Fruit fly (Drosophila melanogaster) whole organism, embryonic: ENCODE data around the gene Syp.

ENCODE experiments used
- BEAF-32 ChIP-seq: fragments of 200-800 bp; sonication (Bioruptor generic); optimal IDR thresholded peaks from 3 replicates; lab custom pipeline; 2017; ENCODE audit warnings: missing biosample characterization, missing genetic modification characterization, mild to moderate bottlenecking, moderate library complexity, missing genetic modification reagents
- CG10366 ChIP-seq: fragments of 200-800 bp; sonication (Bioruptor generic); IDR thresholded peaks from 2 replicates; pipeline ENCODE4 v1.3.6; 2022; ENCODE audit warnings: missing biosample characterization, missing genetic modification characterization
- CG10462 ChIP-seq: fragments of 200-800 bp; sonication (Bioruptor generic); optimal IDR thresholded peaks from 2 replicates; lab custom pipeline; 2016; ENCODE audit warnings: missing biosample characterization, missing genetic modification characterization
- CG11456 ChIP-seq: fragments of 200-800 bp; sonication (Bioruptor generic); IDR thresholded peaks from 3 replicates; pipeline ENCODE4 v1.3.6; 2022; ENCODE audit warnings: missing biosample characterization, missing genetic modification characterization
- CG13123 ChIP-seq: fragments of 200-800 bp; sonication (Bioruptor generic); optimal IDR thresholded peaks from 2 replicates; lab custom pipeline; 2016; ENCODE audit warnings: missing biosample characterization, missing genetic modification characterization
- CG13424 ChIP-seq: fragments of 200-800 bp; sonication (Bioruptor generic); optimal IDR thresholded peaks from 2 replicates; lab custom pipeline; 2019; ENCODE audit warnings: missing biosample characterization, mild to moderate bottlenecking, missing genetic modification characterization, moderate library complexity
- CG14860 ChIP-seq: fragments of 200-800 bp; sonication (Bioruptor generic); IDR thresholded peaks from 3 replicates; pipeline ENCODE4 v1.3.6; 2022; ENCODE audit warnings: missing biosample characterization, missing genetic modification characterization; ENCODE audit not compliant: partially characterized antibody
- CG16779 ChIP-seq: fragments of 200-800 bp; sonication (Bioruptor generic); IDR thresholded peaks from 2 replicates; pipeline ENCODE4 v1.3.6; 2022; ENCODE audit warnings: missing biosample characterization, missing genetic modification characterization
- CG17359 ChIP-seq: fragments of 200-800 bp; sonication (Bioruptor generic); optimal IDR thresholded peaks from 3 replicates; lab custom pipeline; 2018; ENCODE audit warnings: missing biosample characterization, mild to moderate bottlenecking, missing genetic modification characterization, moderate library complexity
- CG31388 ChIP-seq: fragments of 200-800 bp; sonication (Bioruptor generic); optimal IDR thresholded peaks from 2 replicates; lab custom pipeline; 2016; ENCODE audit warnings: missing biosample characterization, missing genetic modification characterization
- CG31441 ChIP-seq: fragments of 200-800 bp; sonication (Bioruptor generic); IDR thresholded peaks from 2 replicates; pipeline ENCODE4 v1.3.6; 2022; ENCODE audit warnings: missing biosample characterization, missing genetic modification characterization
- CG33557 ChIP-seq: fragments of 200-800 bp; sonication (Bioruptor generic); optimal IDR thresholded peaks from 2 replicates; lab custom pipeline; 2019; ENCODE audit warnings: missing biosample characterization, mild to moderate bottlenecking, missing genetic modification characterization, moderate library complexity
- CG34224 ChIP-seq: fragments of 200-800 bp; sonication (Bioruptor generic); IDR thresholded peaks from 3 replicates; pipeline ENCODE4 v1.3.6; 2022; ENCODE audit warnings: missing biosample characterization, missing genetic modification characterization; ENCODE audit not compliant: partially characterized antibody
- CG3838 ChIP-seq: fragments of 200-800 bp; sonication (Bioruptor generic); optimal IDR thresholded peaks from 3 replicates; lab custom pipeline; 2016; ENCODE audit warnings: missing biosample characterization, missing genetic modification characterization
- CG42726 ChIP-seq: fragments of 200-800 bp; sonication (Bioruptor generic); IDR thresholded peaks from 2 replicates; pipeline ENCODE4 v1.3.6; 2022; ENCODE audit warnings: missing biosample characterization, missing genetic modification characterization; ENCODE audit not compliant: partially characterized antibody
- CG6765 ChIP-seq: fragments of 200-800 bp; sonication (Bioruptor generic); optimal IDR thresholded peaks from 3 replicates; lab custom pipeline; 2017; ENCODE audit warnings: missing biosample characterization, mild to moderate bottlenecking, missing genetic modification characterization
- CG6854 ChIP-seq: fragments of 200-800 bp; sonication (Bioruptor generic); optimal IDR thresholded peaks from 3 replicates; lab custom pipeline; 2017; ENCODE audit warnings: missing biosample characterization, mild to moderate bottlenecking, missing genetic modification characterization
- CG7839 ChIP-seq: fragments of 200-800 bp; sonication (Bioruptor generic); optimal IDR thresholded peaks from 3 replicates; lab custom pipeline; 2018; ENCODE audit warnings: missing biosample characterization, mild to moderate bottlenecking, missing genetic modification characterization, moderate library complexity
- CG7928 ChIP-seq: fragments of 200-800 bp; sonication (Bioruptor generic); optimal IDR thresholded peaks from 2 replicates; lab custom pipeline; 2017; ENCODE audit warnings: missing biosample characterization, mild to moderate bottlenecking, missing genetic modification characterization
- CG8765 ChIP-seq: fragments of 200-800 bp; sonication (Bioruptor generic); IDR thresholded peaks from 2 replicates; pipeline ENCODE4 v1.3.6; 2022; ENCODE audit warnings: missing biosample characterization, missing genetic modification characterization
- CG9609 ChIP-seq: fragments of 200-800 bp; sonication (Bioruptor generic); optimal IDR thresholded peaks from 3 replicates; lab custom pipeline; 2016; ENCODE audit warnings: missing biosample characterization, missing genetic modification characterization
- Deaf1 ChIP-seq: fragments of 200-800 bp; optimal IDR thresholded peaks from 3 replicates; lab custom pipeline; 2019; ENCODE audit warnings: missing biosample characterization, mild to moderate bottlenecking, missing genetic modification characterization, moderate library complexity
- Dp ChIP-seq: fragments of 200-800 bp; sonication (Bioruptor generic); optimal IDR thresholded peaks from 2 replicates; lab custom pipeline; 2018; ENCODE audit warnings: missing biosample characterization, mild to moderate bottlenecking, missing genetic modification characterization, moderate library complexity
- Ets97D ChIP-seq: fragments of 200-800 bp; sonication (Bioruptor generic); optimal IDR thresholded peaks from 3 replicates; lab custom pipeline; 2016; ENCODE audit warnings: missing biosample characterization, missing genetic modification characterization
- Lim3 ChIP-seq: fragments of 200-800 bp; sonication (Bioruptor generic); IDR thresholded peaks from 2 replicates; pipeline ENCODE4 v1.3.6; 2022; ENCODE audit warnings: missing biosample characterization, missing genetic modification characterization
- Max ChIP-seq: fragments of 200-800 bp; sonication (Bioruptor generic); optimal IDR thresholded peaks from 2 replicates; lab custom pipeline; 2016; ENCODE audit warnings: missing biosample characterization, mild to moderate bottlenecking, missing genetic modification characterization
- Mes4 ChIP-seq: fragments of 200-800 bp; sonication (Bioruptor generic); optimal IDR thresholded peaks from 2 replicates; lab custom pipeline; 2016; ENCODE audit warnings: missing biosample characterization, missing genetic modification characterization
- NFAT ChIP-seq: fragments of 200-800 bp; sonication (Bioruptor generic); IDR thresholded peaks from 2 replicates; pipeline ENCODE4 v1.3.6; 2022; ENCODE audit warnings: missing biosample characterization, missing genetic modification characterization
- Neu2 ChIP-seq: fragments of 200-800 bp; sonication (Bioruptor generic); optimal IDR thresholded peaks from 3 replicates; lab custom pipeline; 2016; ENCODE audit warnings: missing biosample characterization, missing genetic modification characterization, borderline replicate concordance
- NfI ChIP-seq: fragments of 200-800 bp; sonication (Bioruptor generic); optimal IDR thresholded peaks from 3 replicates; lab custom pipeline; 2018; ENCODE audit warnings: missing biosample characterization, mild to moderate bottlenecking, missing genetic modification characterization, moderate library complexity
- Rfx ChIP-seq: fragments of 200-800 bp; sonication (Bioruptor generic); IDR thresholded peaks from 2 replicates; pipeline ENCODE4 v1.3.6; 2022; ENCODE audit warnings: missing biosample characterization, missing genetic modification characterization
- Ssrp ChIP-seq: fragments of 200-800 bp; sonication (Bioruptor generic); optimal IDR thresholded peaks from 2 replicates; lab custom pipeline; 2018; ENCODE audit warnings: missing biosample characterization, mild to moderate bottlenecking, missing genetic modification characterization, moderate library complexity
- YL-1 ChIP-seq: fragments of 200-800 bp; sonication (Bioruptor generic); optimal IDR thresholded peaks from 3 replicates; lab custom pipeline; 2017; ENCODE audit warnings: missing biosample characterization, mild to moderate bottlenecking, missing genetic modification characterization
- al ChIP-seq: fragments of 200-800 bp; sonication (Bioruptor generic); IDR thresholded peaks from 2 replicates; pipeline ENCODE4 v1.3.6; 2022; ENCODE audit warnings: missing biosample characterization, missing genetic modification characterization
- ash1 ChIP-seq: fragments of 200-800 bp; sonication (Bioruptor generic); optimal IDR thresholded peaks from 2 replicates; lab custom pipeline; 2018; ENCODE audit warnings: missing biosample characterization, mild to moderate bottlenecking, missing genetic modification characterization
- esg ChIP-seq: fragments of 200-800 bp; sonication (Bioruptor generic); conservative IDR thresholded peaks from 2 replicates; pipeline ENCODE4 v1.3.6; 2022; ENCODE audit warnings: missing biosample characterization, missing genetic modification characterization
- exex ChIP-seq: fragments of 200-800 bp; sonication (Bioruptor generic); optimal IDR thresholded peaks from 4 replicates; lab custom pipeline; 2018; ENCODE audit warnings: missing biosample characterization, mild to moderate bottlenecking, missing genetic modification characterization, moderate library complexity
- fd102C ChIP-seq: fragments of 200-800 bp; sonication (Bioruptor generic); optimal IDR thresholded peaks from 2 replicates; lab custom pipeline; 2018; ENCODE audit warnings: missing biosample characterization, mild to moderate bottlenecking, missing genetic modification characterization, moderate library complexity
- fd3F ChIP-seq: fragments of 200-800 bp; sonication (Bioruptor generic); optimal IDR thresholded peaks from 2 replicates; lab custom pipeline; 2018; ENCODE audit warnings: missing biosample characterization, mild to moderate bottlenecking, missing genetic modification characterization, moderate library complexity
- ftz-f1 ChIP-seq: fragments of 200-800 bp; sonication (Bioruptor generic); optimal IDR thresholded peaks from 2 replicates; lab custom pipeline; 2016; ENCODE audit warnings: missing biosample characterization, missing genetic modification characterization
- gsb ChIP-seq: fragments of 200-800 bp; sonication (Bioruptor generic); IDR thresholded peaks from 2 replicates; pipeline ENCODE4 v1.3.6; 2022; ENCODE audit warnings: missing biosample characterization, missing genetic modification characterization
- ham ChIP-seq: fragments of 200-800 bp; sonication (Bioruptor generic); IDR thresholded peaks from 2 replicates; pipeline ENCODE4 v1.3.6; 2022; ENCODE audit warnings: missing biosample characterization, missing genetic modification characterization
- hth ChIP-seq: fragments of >200 bp; optimal IDR thresholded peaks from 2 replicates; lab custom pipeline; 2017; ENCODE audit warnings: inconsistent platforms
- maf-S ChIP-seq: fragments of 200-800 bp; sonication (Bioruptor generic); optimal IDR thresholded peaks from 2 replicates; lab custom pipeline; 2016; ENCODE audit warnings: missing biosample characterization, missing genetic modification characterization
- nom ChIP-seq: fragments of 200-800 bp; sonication (Bioruptor generic); optimal IDR thresholded peaks from 2 replicates; lab custom pipeline; 2017; ENCODE audit warnings: missing biosample characterization, missing genetic modification characterization, mild to moderate bottlenecking, moderate library complexity, missing genetic modification reagents
- sima ChIP-seq: fragments of 200-800 bp; sonication (Bioruptor generic); optimal IDR thresholded peaks from 2 replicates; lab custom pipeline; 2016; ENCODE audit warnings: missing biosample characterization, missing genetic modification characterization
- stc ChIP-seq: fragments of 200-800 bp; sonication (Bioruptor generic); IDR thresholded peaks from 2 replicates; pipeline ENCODE4 v1.3.6; 2022; ENCODE audit warnings: missing biosample characterization, missing genetic modification characterization
- stwl ChIP-seq: fragments of 200-800 bp; sonication (Bioruptor generic); optimal IDR thresholded peaks from 3 replicates; lab custom pipeline; 2018; ENCODE audit warnings: missing biosample characterization, mild to moderate bottlenecking, missing genetic modification characterization, moderate library complexity
- tin ChIP-seq: fragments of 200-800 bp; sonication (Bioruptor generic); optimal IDR thresholded peaks from 3 replicates; lab custom pipeline; 2016; ENCODE audit warnings: missing biosample characterization, missing genetic modification characterization
- twi ChIP-seq: fragments of 200-800 bp; optimal IDR thresholded peaks from 2 replicates; lab custom pipeline; 2019; ENCODE audit warnings: missing biosample characterization, mild to moderate bottlenecking, missing genetic modification characterization, moderate library complexity
- z ChIP-seq: fragments of 200-800 bp; sonication (Bioruptor generic); IDR thresholded peaks from 3 replicates; pipeline ENCODE4 v1.3.6; 2022; ENCODE audit warnings: missing biosample characterization, missing genetic modification characterization
- zfh2 ChIP-seq: fragments of 200-800 bp; sonication (Bioruptor generic); optimal IDR thresholded peaks from 2 replicates; lab custom pipeline; 2016; ENCODE audit warnings: missing biosample characterization, missing genetic modification characterization

Gene Syp

dm6 chr3R:20834770-20835183, 78.2 kb downstream of the Syp start (continued):
- TF ChIP-seq al (GFP tag; lab: Robert Waterston, UW) (no peak), CG7839 (tag; lab: Kevin White, UChicago) (peak; percentile 26), CG31441 (GFP tag; lab: Robert Waterston, UW) (no peak), CG14860 (GFP tag; lab: Robert Waterston, UW) (no peak), Lim3 (GFP tag; lab: Robert Waterston, UW) (no peak), sima (GFP tag; lab: Kevin White, UChicago) (no peak), YL-1 (GFP tag; lab: Kevin White, UChicago) (no peak), Mes4 (GFP tag; lab: Kevin White, UChicago) (no peak), CG7928 (GFP tag; lab: Kevin White, UChicago) (peak; percentile 18), BEAF-32 (GFP tag; lab: Kevin White, UChicago) (no peak), CG13424 (tag; lab: Kevin White, UChicago) (peak; percentile 9), ash1 (GFP tag; lab: Kevin White, UChicago) (peak; percentile 13), CG13123 (no peak), fd3F (peak; percentile 87), CG6854 (GFP tag; lab: Kevin White, UChicago) (no peak), stwl (tag; lab: Kevin White, UChicago) (no peak), NFAT (GFP tag; lab: Robert Waterston, UW) (no peak), twi (tag; lab: Kevin White, UChicago) (no peak), zfh2 (GFP tag; lab: Kevin White, UChicago) (no peak), CG17359 (tag; lab: Kevin White, UChicago) (peak; percentile 66), ftz-f1 (GFP tag; lab: Kevin White, UChicago) (no peak), CG31388 (no peak), Neu2 (GFP tag; lab: Kevin White, UChicago) (no peak), CG42726 (GFP tag; lab: Robert Waterston, UW) (no peak), stc (GFP tag; lab: Robert Waterston, UW) (no peak), z (0 out of 3 replicates have a peak, but pooled peaks have one; percentile 11), CG16779 (GFP tag; lab: Robert Waterston, UW) (no peak), esg (no peak), CG10462 (no peak), Deaf1 (tag; lab: Kevin White, UChicago) (no peak), NfI (peak; percentile 6), Ets97D (GFP tag; lab: Kevin White, UChicago) (no peak), fd102C (GFP tag; lab: Kevin White, UChicago) (no peak), hth (lab: Kevin White, UChicago) (no peak), CG9609 (no peak), Ssrp (tag; lab: Kevin White, UChicago) (no peak), Dp (GFP tag; lab: Kevin White, UChicago) (no peak), Rfx (GFP tag; lab: Robert Waterston, UW) (peak; percentile 47; the same call in 1 of the 2 replicates), Max (peak; percentile 8), tin (GFP tag; lab: Kevin White, UChicago) (no peak), CG34224 (GFP tag; lab: Robert Waterston, UW) (no peak), exex (tag; lab: Kevin White, UChicago) (peak; percentile 88), CG11456 (GFP tag; lab: Robert Waterston, UW) (0 out of 3 replicates have a peak, but pooled peaks have one; percentile 67), gsb (GFP tag; lab: Robert Waterston, UW) (no peak), CG33557 (GFP tag; lab: Kevin White, UChicago) (no peak), CG3838 (no peak), ham (GFP tag; lab: Robert Waterston, UW) (no peak), CG8765 (GFP tag; lab: Robert Waterston, UW) (no peak), CG10366 (GFP tag; lab: Robert Waterston, UW) (no peak), CG6765 (peak; percentile 52), maf-S (no peak), nom (GFP tag; lab: Kevin White, UChicago) (no peak)
